Worm (Caenorhabditis elegans): ENCODE data around the gene D2023.4.

Gene D2023.4

DNA sequence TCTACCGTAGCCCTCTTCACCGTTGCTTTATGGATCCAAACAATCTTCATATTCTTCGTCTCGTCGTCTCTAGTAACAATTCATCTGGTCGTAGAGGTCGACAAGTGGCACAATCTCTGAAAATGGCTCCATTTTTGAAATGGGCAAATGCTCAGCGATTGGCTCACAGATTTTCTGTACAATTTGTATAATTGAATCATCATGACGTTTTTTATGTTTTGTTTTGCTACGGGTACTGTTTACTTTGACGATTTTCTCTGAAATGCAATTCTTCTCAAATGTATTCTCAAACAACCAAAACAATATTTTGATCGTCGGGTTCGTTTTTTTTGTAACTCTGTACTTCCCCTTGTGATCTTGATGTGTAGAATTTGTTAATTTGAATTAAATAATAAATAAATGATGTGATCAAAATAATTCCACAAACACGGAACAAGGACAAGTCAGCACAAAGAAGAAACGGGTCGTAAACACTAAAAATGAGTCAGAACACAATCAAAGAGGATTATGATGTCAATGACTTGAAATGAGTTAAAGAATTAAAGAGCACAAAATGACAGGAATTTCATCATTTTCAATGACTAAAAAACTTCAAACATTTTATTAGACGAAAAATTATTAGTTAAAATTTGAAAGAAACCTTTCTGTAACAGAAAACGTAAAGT, 36.5 kb upstream of the D2023.4 start:
- TF ChIP-seq fkh-8 (tag; optimal IDR thresholded peaks at IDR 0.05) (peak; percentile 36), hpl-2 (GFP tag; optimal IDR thresholded peaks at IDR 0.05) (no peak), lin-14 (GFP tag; optimal IDR thresholded peaks at IDR 0.05) (peak; percentile 13), nhr-71 (tag; optimal IDR thresholded peaks at IDR 0.05) (peak; percentile 31), fos-1 (tag; optimal IDR thresholded peaks at IDR 0.05) (peak; percentile 10), lsy-2 (tag; optimal IDR thresholded peaks at IDR 0.05) (no peak), ceh-8 (GFP tag; optimal IDR thresholded peaks at IDR 0.05) (peak; percentile 63), vab-15 (tag; optimal IDR thresholded peaks at IDR 0.05) (no peak)

DNA sequence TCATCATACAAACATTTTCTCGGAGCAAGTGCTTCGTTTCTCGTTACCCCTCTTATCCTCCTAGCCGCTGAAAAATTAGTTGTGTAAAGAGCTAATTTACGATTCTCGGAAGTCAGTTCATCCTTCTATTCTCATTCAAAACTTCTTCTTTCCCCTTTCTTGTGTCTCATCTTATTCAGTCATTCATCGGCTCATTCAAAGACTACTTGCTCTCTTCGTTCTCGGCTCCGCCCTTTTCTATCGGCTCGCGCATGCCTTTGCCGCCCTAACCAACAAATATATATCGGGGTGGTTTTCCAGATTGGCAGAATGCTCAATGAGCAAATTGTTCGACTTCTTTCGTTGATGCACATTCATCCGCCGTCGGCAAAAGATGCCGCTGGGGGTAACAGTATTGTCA, 34.8 kb upstream of the D2023.4 start, which contains the start of gene R13H4.5:
Gene R13H4.5 (plus strand): TSS at position 301 of the 400 bp plus-strand sequence.
- TF ChIP-seq hpl-2 (GFP tag; optimal IDR thresholded peaks at IDR 0.05) (no peak), ceh-88 (GFP tag; IDR thresholded peaks at IDR 0.05) (no peak), efl-3 (GFP tag; optimal IDR thresholded peaks at IDR 0.05) (no peak), lir-3 (tag; optimal IDR thresholded peaks at IDR 0.05; ENCODE audit: poor library complexity) (no peak), lin-14 (GFP tag; optimal IDR thresholded peaks at IDR 0.05) (peak; percentile 50), dsc-1 (tag; optimal IDR thresholded peaks at IDR 0.05) (peak; percentile 4)

DNA sequence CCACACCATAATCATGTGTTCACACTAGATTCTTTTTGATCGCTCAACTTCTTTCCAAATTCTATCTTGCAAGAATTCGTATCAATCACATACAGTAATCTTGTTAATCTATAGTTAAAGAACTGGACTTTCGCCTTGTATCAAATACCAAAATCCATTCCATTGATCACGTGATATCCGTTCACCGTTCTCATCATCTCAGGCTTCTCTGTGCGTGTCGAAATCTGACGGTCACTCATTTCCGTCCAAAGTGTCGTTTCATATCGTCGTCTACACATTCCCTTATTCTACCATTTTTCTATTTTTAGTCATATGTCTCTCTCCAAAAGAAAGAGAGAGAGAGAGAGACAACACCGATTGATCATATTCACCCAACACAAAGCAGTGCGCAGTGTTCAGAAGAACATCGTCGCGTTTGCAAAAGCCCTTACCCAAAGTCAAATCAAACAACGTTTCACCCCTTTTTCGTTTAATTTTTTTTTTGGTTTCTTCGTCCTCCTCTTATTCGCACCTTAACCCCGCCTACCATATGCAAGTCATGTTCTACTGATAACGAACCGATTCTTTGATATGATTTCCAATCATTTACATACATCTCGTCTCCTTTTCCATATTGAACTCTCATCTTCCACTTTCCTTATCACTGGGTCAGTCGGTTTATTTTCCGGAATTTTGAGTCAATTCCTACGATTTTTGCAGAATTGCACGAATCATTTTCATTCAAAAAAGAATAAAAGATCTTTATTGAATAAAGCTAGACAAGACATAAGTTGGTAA, 33.7 kb upstream of the D2023.4 start:
- TF ChIP-seq nhr-20 (tag; optimal IDR thresholded peaks at IDR 0.05) (peak; percentile 59), mab-9 (GFP tag; IDR thresholded peaks at IDR 0.05) (no peak), snu-23 (GFP tag; optimal IDR thresholded peaks at IDR 0.05) (peak; percentile 41), nhr-85 (tag) (peak; percentile 92), lin-14 (GFP tag; optimal IDR thresholded peaks at IDR 0.05) (peak; percentile 69), nhr-71 (tag; optimal IDR thresholded peaks at IDR 0.05) (peak; percentile 62), elt-3 (tag; optimal IDR thresholded peaks at IDR 0.05) (peak in 4 of 6 experiments; percentile 24 to 77 (median 54)), lsy-2 (tag; optimal IDR thresholded peaks at IDR 0.05) (peak in 1 of 2 experiments; percentile 67), mdl-1 (tag; optimal IDR thresholded peaks at IDR 0.05) (peak in 1 of 2 experiments; percentile 35), isw-1 (GFP tag; IDR thresholded peaks at IDR 0.05) (no peak), ceh-8 (GFP tag; optimal IDR thresholded peaks at IDR 0.05) (no peak), nhr-90 (tag; optimal IDR thresholded peaks at IDR 0.05; ENCODE audit: poor library complexity) (peak; percentile 17), elt-2 (tag; optimal IDR thresholded peaks at IDR 0.05) (peak; percentile 60), blmp-1 (tag; optimal IDR thresholded peaks at IDR 0.05) (peak; percentile 63), fkh-8 (tag; optimal IDR thresholded peaks at IDR 0.05) (no peak), efl-1 (optimal IDR thresholded peaks at IDR 0.05) (no peak), efl-1 (GFP tag; optimal IDR thresholded peaks at IDR 0.05 in 1 of 2) (peak in 1 of 2 experiments; percentile 19), jun-1 (tag; optimal IDR thresholded peaks at IDR 0.05) (peak; percentile 48), lin-35 (GFP tag; optimal IDR thresholded peaks at IDR 0.05) (peak in 1 of 2 experiments; percentile 38), tbx-2 (tag; optimal IDR thresholded peaks at IDR 0.05) (peak; percentile 14), nhr-19 (GFP tag; conservative IDR thresholded peaks at IDR 0.05) (peak; percentile 36; the same call in 1 of the 2 replicates)

DNA sequence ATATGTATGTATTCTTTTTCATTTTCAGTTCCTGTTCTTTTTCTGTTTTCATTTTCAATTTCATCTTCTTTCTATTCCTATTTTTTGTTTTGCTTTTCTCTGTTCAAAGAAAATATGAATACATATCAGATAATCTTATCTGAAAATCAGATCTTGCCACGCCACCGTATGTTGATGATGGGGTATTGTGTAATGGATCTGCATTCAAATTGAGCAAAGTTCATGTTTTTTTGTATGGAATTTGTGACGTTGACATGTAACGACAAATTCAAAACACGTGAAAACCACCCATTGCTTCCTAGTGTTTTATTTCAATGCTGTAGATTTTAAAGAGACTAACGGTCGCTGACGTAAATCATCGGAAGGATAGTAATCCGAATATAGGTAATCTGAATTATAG, 32.7 kb upstream of the D2023.4 start:
- no peak for TF ChIP-seq blmp-1 (tag; optimal IDR thresholded peaks at IDR 0.05)
- no peak for TF ChIP-seq sox-4 (tag; optimal IDR thresholded peaks at IDR 0.05)
- no peak for TF ChIP-seq sup-37 (GFP tag; optimal IDR thresholded peaks at IDR 0.05)
- TF ChIP-seq nhr-28 (tag; optimal IDR thresholded peaks at IDR 0.05) = no peak
- TF ChIP-seq nhr-84 (tag; optimal IDR thresholded peaks at IDR 0.05) = no peak
- peak; percentile 11 for TF ChIP-seq nhr-71 (tag; optimal IDR thresholded peaks at IDR 0.05)
- TF ChIP-seq vab-15 (tag; optimal IDR thresholded peaks at IDR 0.05) = no peak
- no peak for TF ChIP-seq isw-1 (GFP tag; IDR thresholded peaks at IDR 0.05)
- no peak for TF ChIP-seq zip-4 (GFP tag; optimal IDR thresholded peaks at IDR 0.05)
- TF ChIP-seq skn-1 (tag; optimal IDR thresholded peaks at IDR 0.05) = no peak
- TF ChIP-seq mdl-1 (tag; optimal IDR thresholded peaks at IDR 0.05) = no peak
- TF ChIP-seq fkh-8 (tag; optimal IDR thresholded peaks at IDR 0.05) = no peak
- TF ChIP-seq ztf-11 (tag; optimal IDR thresholded peaks at IDR 0.05) = no peak
- TF ChIP-seq C04F5.9 (tag; optimal IDR thresholded peaks at IDR 0.05) = no peak
- no peak for TF ChIP-seq sptf-1 (tag; optimal IDR thresholded peaks at IDR 0.05)
- TF ChIP-seq mab-9 (GFP tag; IDR thresholded peaks at IDR 0.05) = no peak
- no peak for TF ChIP-seq fkh-4 (tag; optimal IDR thresholded peaks at IDR 0.05; ENCODE audit: borderline replicate concordance)
- TF ChIP-seq elt-2 (tag; optimal IDR thresholded peaks at IDR 0.05) = no peak
- no peak for TF ChIP-seq irx-1 (tag; optimal IDR thresholded peaks at IDR 0.05)
- TF ChIP-seq unc-62 (GFP tag; optimal IDR thresholded peaks at IDR 0.05) = no peak
- TF ChIP-seq dsc-1 (tag; optimal IDR thresholded peaks at IDR 0.05) = no peak
- no peak for TF ChIP-seq xbp-1 (tag; optimal IDR thresholded peaks at IDR 0.05)
- TF ChIP-seq ama-1 (optimal IDR thresholded peaks at IDR 0.05) = no peak
- no peak for TF ChIP-seq tlp-1 (tag; optimal IDR thresholded peaks at IDR 0.05)
- no peak for TF ChIP-seq hpl-2 (GFP tag; optimal IDR thresholded peaks at IDR 0.05)
- no peak for TF ChIP-seq fos-1 (tag; optimal IDR thresholded peaks at IDR 0.05)
